Worm (Caenorhabditis elegans): ENCODE measurements around the gene R07B1.7.

R07B1.7 gene

ce11 chrX:9899426-9900131, 30.7 kb downstream of the R07B1.7 start, which contains the start of gene phf-34:
Gene phf-34, minus strand, starts transcription at chrX:9899476.
- no peak for TF ChIP-seq elt-4 (tag; optimal IDR thresholded peaks at IDR 0.05)
- no peak for TF ChIP-seq eyg-1 (tag; optimal IDR thresholded peaks at IDR 0.05)
- no peak for TF ChIP-seq pqm-1 (tag; optimal IDR thresholded peaks at IDR 0.05)
- no peak for TF ChIP-seq F13H6.1 (tag; optimal IDR thresholded peaks at IDR 0.05)
- peak; percentile 37 for TF ChIP-seq tbx-2 (tag; optimal IDR thresholded peaks at IDR 0.05)
- no peak for TF ChIP-seq ceh-6 (GFP tag; optimal IDR thresholded peaks at IDR 0.05)
- no peak for TF ChIP-seq pag-3 (tag; optimal IDR thresholded peaks at IDR 0.05; ENCODE audit: borderline replicate concordance)
- no peak for TF ChIP-seq nhr-232 (tag; optimal IDR thresholded peaks at IDR 0.05)
- TF ChIP-seq syd-9 (tag; optimal IDR thresholded peaks at IDR 0.05): no peak
- TF ChIP-seq ceh-31 (tag; optimal IDR thresholded peaks at IDR 0.05): peak; percentile 74
- peak; percentile 35 for TF ChIP-seq ceh-34 (tag; optimal IDR thresholded peaks at IDR 0.05)
- no peak for TF ChIP-seq che-1 (tag; optimal IDR thresholded peaks at IDR 0.05)
- no peak for TF ChIP-seq elt-2 (tag; optimal IDR thresholded peaks at IDR 0.05)
- no peak for TF ChIP-seq ceh-18 (tag; optimal IDR thresholded peaks at IDR 0.05)
- TF ChIP-seq sox-2 (GFP tag; IDR thresholded peaks at IDR 0.05): no peak
- TF ChIP-seq lim-6 (tag; optimal IDR thresholded peaks at IDR 0.05): no peak
- no peak for TF ChIP-seq npax-4 (tag; optimal IDR thresholded peaks at IDR 0.05)
- no peak for TF ChIP-seq pat-9 (tag; optimal IDR thresholded peaks at IDR 0.05)
- TF ChIP-seq zip-5 (tag; optimal IDR thresholded peaks at IDR 0.05): no peak
- TF ChIP-seq ceh-48 (tag; optimal IDR thresholded peaks at IDR 0.05): no peak
- no peak for TF ChIP-seq fkh-6 (tag; optimal IDR thresholded peaks at IDR 0.05)
- TF ChIP-seq hlh-8 (tag; optimal IDR thresholded peaks at IDR 0.05): no peak
- no peak for TF ChIP-seq C38D4.7 (GFP tag; optimal IDR thresholded peaks at IDR 0.05)
- TF ChIP-seq ceh-45 (GFP tag; IDR thresholded peaks at IDR 0.05): no peak
- TF ChIP-seq dmd-4 (tag; optimal IDR thresholded peaks at IDR 0.05; ENCODE audit: borderline replicate concordance): no peak
- TF ChIP-seq gmeb-2 (tag; optimal IDR thresholded peaks at IDR 0.05): no peak
- TF ChIP-seq hlh-30 (tag; optimal IDR thresholded peaks at IDR 0.05; ENCODE audit: insufficient read depth): peak; percentile 38
- no peak for TF ChIP-seq ztf-16 (tag; optimal IDR thresholded peaks at IDR 0.05)
- no peak for TF ChIP-seq pax-1 (tag; optimal IDR thresholded peaks at IDR 0.05)
- TF ChIP-seq hlh-6 (tag; optimal IDR thresholded peaks at IDR 0.05): no peak
- TF ChIP-seq pha-4 (tag; optimal IDR thresholded peaks at IDR 0.05): no peak
- no peak for TF ChIP-seq lin-11 (tag; optimal IDR thresholded peaks at IDR 0.05)
- no peak for TF ChIP-seq fax-1 (tag; optimal IDR thresholded peaks at IDR 0.05)
- no peak for TF ChIP-seq ceh-9 (tag; optimal IDR thresholded peaks at IDR 0.05)
- TF ChIP-seq hlh-15 (tag; optimal IDR thresholded peaks at IDR 0.05): no peak
- TF ChIP-seq K02D7.2 (tag; optimal IDR thresholded peaks at IDR 0.05): no peak
- TF ChIP-seq unc-55 (GFP tag; optimal IDR thresholded peaks at IDR 0.05): peak; percentile 31
- no peak for TF ChIP-seq ets-4 (tag; optimal IDR thresholded peaks at IDR 0.05)
- TF ChIP-seq C08G9.2 (tag; optimal IDR thresholded peaks at IDR 0.05): no peak
- no peak for TF ChIP-seq T23F11.4 (GFP tag; optimal IDR thresholded peaks at IDR 0.05)
- TF ChIP-seq ceh-14 (tag; optimal IDR thresholded peaks at IDR 0.05): no peak
- no peak for TF ChIP-seq K09A11.1 (tag; optimal IDR thresholded peaks at IDR 0.05; ENCODE audit: insufficient read depth)
- no peak for TF ChIP-seq ref-2 (tag; optimal IDR thresholded peaks at IDR 0.05)
- no peak for TF ChIP-seq pha-2 (tag; optimal IDR thresholded peaks at IDR 0.05)
- peak; percentile 67 for TF ChIP-seq nfya-1 (tag; optimal IDR thresholded peaks at IDR 0.05)
- peak; percentile 37 for TF ChIP-seq dve-1 (tag; optimal IDR thresholded peaks at IDR 0.05)
- TF ChIP-seq madf-2 (tag; optimal IDR thresholded peaks at IDR 0.05): no peak
- TF ChIP-seq mec-3 (tag; optimal IDR thresholded peaks at IDR 0.05; ENCODE audit: borderline replicate concordance): no peak
- no peak for TF ChIP-seq Y22D7AL.16 (tag; optimal IDR thresholded peaks at IDR 0.05)
- no peak for TF ChIP-seq tbx-7 (tag; optimal IDR thresholded peaks at IDR 0.05)
- no peak for TF ChIP-seq ceh-2 (tag; optimal IDR thresholded peaks at IDR 0.05)
- no peak for TF ChIP-seq unc-86 (tag; optimal IDR thresholded peaks at IDR 0.05)
- TF ChIP-seq sdc-2 (tag; optimal IDR thresholded peaks at IDR 0.05): peak; percentile 58

Data from whole organism, late embryonic.